Fruit fly (Drosophila melanogaster): Measurements from ENCODE around the gene Coprox.

Coprox gene

DNA sequence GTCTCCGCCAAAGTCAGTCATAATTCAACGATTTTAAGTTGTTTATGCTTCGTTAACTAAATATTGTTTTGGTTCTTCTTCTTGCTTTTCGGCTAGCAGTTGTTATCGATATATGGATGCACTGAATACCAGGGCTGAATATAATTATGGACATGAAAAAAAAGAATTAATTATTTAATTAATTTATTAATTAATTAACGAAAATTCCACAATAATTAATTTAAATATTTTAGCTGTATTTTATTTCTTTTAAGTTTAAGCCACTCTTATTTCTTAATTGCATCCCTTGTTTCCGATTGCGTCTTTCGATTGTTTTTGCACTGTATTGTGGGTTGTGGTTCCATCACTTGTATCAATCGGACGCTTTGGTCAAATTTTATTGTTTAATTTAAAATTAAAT lies 14.1 kb upstream of the Coprox start, which contains the start of the genes Gas41 and SA1 (continued):
- TF ChIP-seq YL-1 (GFP tag; optimal IDR thresholded peaks at IDR 0.05) (peak; percentile 69), Ssrp (tag; optimal IDR thresholded peaks at IDR 0.05) (peak; percentile 89), Ets97D (GFP tag; optimal IDR thresholded peaks at IDR 0.05) (peak; percentile 66), Dref (GFP tag; IDR thresholded peaks at IDR 0.05) (peak; percentile 76), CG16813 (GFP tag; IDR thresholded peaks at IDR 0.05; ENCODE audit: partially characterized antibody) (peak; percentile 76), CG8089 (GFP tag; optimal IDR thresholded peaks at IDR 0.05) (no peak), CG2678 (tag; optimal IDR thresholded peaks at IDR 0.05) (peak; percentile 92), CG8944 (GFP tag; optimal IDR thresholded peaks at IDR 0.05) (no peak), pfk (GFP tag; optimal IDR thresholded peaks at IDR 0.05) (peak; percentile 3), tll (GFP tag; optimal IDR thresholded peaks at IDR 0.05) (no peak), amos (GFP tag; IDR thresholded peaks at IDR 0.05; ENCODE audit: partially characterized antibody) (peak; percentile 70; the same call in 1 of the 2 replicates), CG14014 (GFP tag; IDR thresholded peaks at IDR 0.05) (peak; percentile 95), CG13775 (GFP tag; optimal IDR thresholded peaks at IDR 0.05) (peak; percentile 100), CG10565 (GFP tag; optimal IDR thresholded peaks at IDR 0.05) (no peak), sqz (GFP tag; optimal IDR thresholded peaks at IDR 0.05) (no peak), CG9817 (tag; optimal IDR thresholded peaks at IDR 0.05) (peak; percentile 29), Lim3 (GFP tag; IDR thresholded peaks at IDR 0.05) (no peak), BtbVII (GFP tag; optimal IDR thresholded peaks at IDR 0.05) (peak; percentile 71), lov (optimal IDR thresholded peaks at IDR 0.05) (no peak), lov (GFP tag; IDR thresholded peaks at IDR 0.05) (0 out of 3 replicates have a peak, but pooled peaks have one; percentile 65), CG3407 (GFP tag; optimal IDR thresholded peaks at IDR 0.05) (peak; percentile 81), E2f2 (GFP tag; IDR thresholded peaks at IDR 0.05) (0 out of 2 replicates have a peak, but pooled peaks have one; percentile 49), Sox102F (GFP tag; optimal IDR thresholded peaks at IDR 0.05) (no peak), HLH4C (GFP tag; IDR thresholded peaks at IDR 0.05; ENCODE audit: partially characterized antibody) (peak; percentile 70), mam (GFP tag; optimal IDR thresholded peaks at IDR 0.05) (peak; percentile 52), insv (GFP tag; optimal IDR thresholded peaks at IDR 0.05) (no peak), NC2β (GFP tag; optimal IDR thresholded peaks at IDR 0.05) (peak; percentile 57), CG31441 (GFP tag; IDR thresholded peaks at IDR 0.05) (no peak; the same call in 1 of the 2 replicates), so (GFP tag; IDR thresholded peaks at IDR 0.05) (no peak), CG16863 (GFP tag; optimal IDR thresholded peaks at IDR 0.05) (no peak), zf30C (GFP tag; optimal IDR thresholded peaks at IDR 0.05) (no peak), CG9932 (GFP tag; IDR thresholded peaks at IDR 0.05) (peak; percentile 95), prd (optimal IDR thresholded peaks at IDR 0.05) (no peak), prd (GFP tag; IDR thresholded peaks at IDR 0.05) (peak; percentile 96), CG6791 (GFP tag; IDR thresholded peaks at IDR 0.05; ENCODE audit: partially characterized antibody) (peak; percentile 70), TFAM (GFP tag; optimal IDR thresholded peaks at IDR 0.05) (no peak), CG7839 (tag; optimal IDR thresholded peaks at IDR 0.05) (no peak), CG17385 (GFP tag; optimal IDR thresholded peaks at IDR 0.05) (peak; percentile 99), Rfx (GFP tag; IDR thresholded peaks at IDR 0.05) (no peak), wdn (GFP tag; IDR thresholded peaks at IDR 0.05) (no peak), shn (GFP tag; optimal IDR thresholded peaks at IDR 0.05) (peak; percentile 24), CG12391 (tag; optimal IDR thresholded peaks at IDR 0.05) (peak; percentile 98), fd3F (GFP tag; optimal IDR thresholded peaks at IDR 0.05) (no peak), B-H2 (GFP tag; optimal IDR thresholded peaks at IDR 0.05) (peak; percentile 44), CG30403 (GFP tag; optimal IDR thresholded peaks at IDR 0.05) (peak; percentile 95), Hr39 (optimal IDR thresholded peaks at IDR 0.05) (no peak), CG10209 (GFP tag; optimal IDR thresholded peaks at IDR 0.05) (peak; percentile 78), nom (GFP tag; optimal IDR thresholded peaks at IDR 0.05) (peak; percentile 44), trem (tag; optimal IDR thresholded peaks at IDR 0.05) (peak; percentile 95), pros (GFP tag; optimal IDR thresholded peaks at IDR 0.05) (no peak), odd (GFP tag; optimal IDR thresholded peaks at IDR 0.05) (no peak)
